Fruit fly (Drosophila melanogaster) whole organism, embryonic: Measurements from ENCODE around the gene CG4074.

ENCODE experiments used
- ATbp ChIP-seq: fragments of 200-800 bp; sonication (Bioruptor generic); optimal IDR thresholded peaks from 2 replicates; lab custom pipeline; 2017; ENCODE audit warnings: missing biosample characterization, mild to moderate bottlenecking, missing genetic modification characterization, missing genetic modification reagents
- Bdp1 ChIP-seq: fragments of 200-800 bp; sonication (Bioruptor generic); optimal IDR thresholded peaks from 3 replicates; lab custom pipeline; 2016; ENCODE audit warnings: missing biosample characterization, missing genetic modification characterization
- CG10543 ChIP-seq: fragments of 200-800 bp; sonication (Bioruptor generic); optimal IDR thresholded peaks from 3 replicates; lab custom pipeline; 2017; ENCODE audit warnings: missing biosample characterization, mild to moderate bottlenecking, missing genetic modification characterization, moderate library complexity
- CG11560 ChIP-seq: fragments of 200-800 bp; sonication (Bioruptor generic); IDR thresholded peaks from 3 replicates; pipeline ENCODE4 v1.3.6; 2022; ENCODE audit warnings: missing biosample characterization, missing genetic modification characterization
- CG1233 ChIP-seq: fragments of 200-800 bp; sonication (Bioruptor generic); optimal IDR thresholded peaks from 4 replicates; lab custom pipeline; 2018; ENCODE audit warnings: missing biosample characterization, mild to moderate bottlenecking, missing genetic modification characterization
- CG13775 ChIP-seq: fragments of 200-800 bp; sonication (Bioruptor generic); optimal IDR thresholded peaks from 3 replicates; lab custom pipeline; 2017; ENCODE audit warnings: missing biosample characterization, mild to moderate bottlenecking, missing genetic modification characterization
- CG14441 ChIP-seq: fragments of 200-800 bp; sonication (Bioruptor generic); IDR thresholded peaks from 2 replicates; pipeline ENCODE4 v1.3.6; 2022; ENCODE audit warnings: missing biosample characterization, missing genetic modification characterization
- CG14710 ChIP-seq: fragments of 200-800 bp; sonication (Bioruptor generic); optimal IDR thresholded peaks from 3 replicates; lab custom pipeline; 2019; ENCODE audit warnings: missing biosample characterization, mild to moderate bottlenecking, missing genetic modification characterization, moderate library complexity
- CG15479 ChIP-seq: fragments of 200-800 bp; sonication (Bioruptor generic); optimal IDR thresholded peaks from 3 replicates; lab custom pipeline; 2019; ENCODE audit warnings: missing biosample characterization, mild to moderate bottlenecking, missing genetic modification characterization, moderate library complexity
- CG17328 ChIP-seq: fragments of 200-800 bp; sonication (Bioruptor generic); IDR thresholded peaks from 2 replicates; pipeline ENCODE4 v1.3.6; 2022; ENCODE audit warnings: missing biosample characterization, missing genetic modification characterization
- CG18619 ChIP-seq: fragments of 200-800 bp; sonication (Bioruptor generic); optimal IDR thresholded peaks from 3 replicates; lab custom pipeline; 2017; ENCODE audit warnings: missing biosample characterization, mild to moderate bottlenecking, missing genetic modification characterization
- CG32767 ChIP-seq: fragments of 200-800 bp; sonication (Bioruptor generic); IDR thresholded peaks from 2 replicates; pipeline ENCODE4 v1.3.6; 2022; ENCODE audit warnings: missing biosample characterization, missing genetic modification characterization
- CG3407 ChIP-seq: fragments of 200-800 bp; sonication (Bioruptor generic); optimal IDR thresholded peaks from 2 replicates; lab custom pipeline; 2018; ENCODE audit warnings: missing biosample characterization, mild to moderate bottlenecking, missing genetic modification characterization
- CG4820 ChIP-seq: fragments of 200-800 bp; sonication (Bioruptor generic); optimal IDR thresholded peaks from 3 replicates; lab custom pipeline; 2016; ENCODE audit warnings: missing biosample characterization, missing genetic modification characterization
- CG6683 ChIP-seq: fragments of 200-800 bp; sonication (Bioruptor generic); optimal IDR thresholded peaks from 2 replicates; lab custom pipeline; 2017; ENCODE audit warnings: missing biosample characterization, mild to moderate bottlenecking, missing genetic modification characterization, missing genetic modification reagents
- CG6854 ChIP-seq: fragments of 200-800 bp; sonication (Bioruptor generic); optimal IDR thresholded peaks from 3 replicates; lab custom pipeline; 2017; ENCODE audit warnings: missing biosample characterization, mild to moderate bottlenecking, missing genetic modification characterization
- CG7271 ChIP-seq: fragments of 200-800 bp; sonication (Bioruptor generic); optimal IDR thresholded peaks from 2 replicates; lab custom pipeline; 2018; ENCODE audit warnings: missing biosample characterization, mild to moderate bottlenecking, missing genetic modification characterization, moderate library complexity
- D19A ChIP-seq: fragments of 200-800 bp; optimal IDR thresholded peaks from 3 replicates; lab custom pipeline; 2019; ENCODE audit warnings: missing biosample characterization, mild to moderate bottlenecking, missing genetic modification characterization, moderate library complexity
- Doc3 ChIP-seq: fragments of 200-800 bp; sonication (Bioruptor generic); IDR thresholded peaks from 3 replicates; pipeline ENCODE4 v1.3.6; 2022; ENCODE audit warnings: missing biosample characterization, missing genetic modification characterization; ENCODE audit not compliant: partially characterized antibody
- Drgx ChIP-seq: fragments of 200-800 bp; sonication (Bioruptor generic); IDR thresholded peaks from 2 replicates; pipeline ENCODE4 v1.3.6; 2022; ENCODE audit warnings: missing biosample characterization, missing genetic modification characterization
- Elba2 ChIP-seq: fragments of 200-800 bp; sonication (Bioruptor generic); optimal IDR thresholded peaks from 3 replicates; lab custom pipeline; 2016; ENCODE audit warnings: missing biosample characterization, missing genetic modification characterization
- HLH54F ChIP-seq: fragments of 200-800 bp; sonication (Bioruptor generic); optimal IDR thresholded peaks from 3 replicates; lab custom pipeline; 2016; ENCODE audit warnings: missing biosample characterization, missing genetic modification characterization
- Hey ChIP-seq: fragments of 200-800 bp; sonication (Bioruptor generic); optimal IDR thresholded peaks from 3 replicates; lab custom pipeline; 2018; ENCODE audit warnings: missing biosample characterization, mild to moderate bottlenecking, missing genetic modification characterization
- Hr78 ChIP-seq, 2 experiments: fragments of 200-800 bp in 1 of 2; fragments of >200 bp in 1 of 2; sonication (Bioruptor generic) in 1 of 2; optimal IDR thresholded peaks; 2 replicates each; lab custom pipeline; 2017 to 2019; ENCODE audit warnings: missing biosample characterization in 2 of 2, missing genetic modification characterization in 2 of 2, mild to moderate bottlenecking in 1 of 2, moderate library complexity in 1 of 2
- Hsf ChIP-seq: fragments of 200-800 bp; sonication (Bioruptor generic); optimal IDR thresholded peaks from 3 replicates; lab custom pipeline; 2016; ENCODE audit warnings: missing biosample characterization, missing genetic modification characterization
- Lhr ChIP-seq: fragments of 200-800 bp; sonication (Bioruptor generic); optimal IDR thresholded peaks from 3 replicates; lab custom pipeline; 2017; ENCODE audit warnings: mild to moderate bottlenecking, missing biosample characterization, missing genetic modification reagents, missing genetic modification characterization
- MTF-1 ChIP-seq: fragments of 200-800 bp; sonication (Bioruptor generic); optimal IDR thresholded peaks from 2 replicates; lab custom pipeline; 2018; ENCODE audit warnings: missing biosample characterization, mild to moderate bottlenecking, missing genetic modification characterization, borderline replicate concordance
- Rx ChIP-seq: fragments of 200-800 bp; sonication (Bioruptor generic); IDR thresholded peaks from 2 replicates; pipeline ENCODE4 v1.3.6; 2022; ENCODE audit warnings: missing biosample characterization, missing genetic modification characterization
- Side ChIP-seq: fragments of 200-800 bp; sonication (Bioruptor generic); optimal IDR thresholded peaks from 2 replicates; lab custom pipeline; 2016; ENCODE audit warnings: missing biosample characterization, missing genetic modification characterization
- Sry-δ ChIP-seq: fragments of 200-800 bp; sonication (Bioruptor generic); optimal IDR thresholded peaks from 2 replicates; lab custom pipeline; 2016; ENCODE audit warnings: missing biosample characterization, missing genetic modification characterization
- ap ChIP-seq: fragments of 200-800 bp; sonication (Bioruptor generic); IDR thresholded peaks from 2 replicates; pipeline ENCODE4 v1.3.6; 2022; ENCODE audit warnings: missing biosample characterization, missing genetic modification characterization
- bowl ChIP-seq: fragments of 200-800 bp; sonication (Bioruptor generic); IDR thresholded peaks from 2 replicates; pipeline ENCODE4 v1.3.6; 2022; ENCODE audit warnings: missing biosample characterization, missing genetic modification characterization
- br ChIP-seq: fragments of >200 bp; optimal IDR thresholded peaks from 2 replicates; lab custom pipeline; 2017
- cad ChIP-seq: fragments of >200 bp; optimal IDR thresholded peaks from 2 replicates; lab custom pipeline; 2017; ENCODE audit warnings: missing biosample characterization, missing genetic modification characterization
- crp ChIP-seq, 2 experiments: fragments of 200-800 bp; sonication (Bioruptor generic); optimal IDR thresholded peaks; 2 replicates in 1 of 2; 3 replicates in 1 of 2; lab custom pipeline; 2017; ENCODE audit warnings: missing biosample characterization in 2 of 2, missing genetic modification characterization in 2 of 2, mild to moderate bottlenecking in 1 of 2, moderate library complexity in 1 of 2
- hth ChIP-seq: fragments of >200 bp; optimal IDR thresholded peaks from 2 replicates; lab custom pipeline; 2017; ENCODE audit warnings: inconsistent platforms
- jumu ChIP-seq: fragments of 200-800 bp; sonication (Bioruptor generic); optimal IDR thresholded peaks from 3 replicates; lab custom pipeline; 2016; ENCODE audit warnings: missing biosample characterization, missing genetic modification characterization
- lab ChIP-seq: fragments of 200-800 bp; sonication (Bioruptor generic); optimal IDR thresholded peaks from 3 replicates; lab custom pipeline; 2017; ENCODE audit warnings: missing biosample characterization, missing genetic modification characterization, mild to moderate bottlenecking, moderate library complexity, missing genetic modification reagents
- mirr ChIP-seq: fragments of 200-800 bp; sonication (Bioruptor generic); optimal IDR thresholded peaks from 3 replicates; lab custom pipeline; 2018; ENCODE audit warnings: missing biosample characterization, mild to moderate bottlenecking, missing genetic modification characterization
- nerfin-2 ChIP-seq: fragments of 200-800 bp; sonication (Bioruptor generic); IDR thresholded peaks from 2 replicates; pipeline ENCODE4 v1.3.6; 2022; ENCODE audit warnings: missing biosample characterization, missing genetic modification characterization; ENCODE audit not compliant: partially characterized antibody
- oc ChIP-seq: fragments of 200-800 bp; sonication (Bioruptor generic); optimal IDR thresholded peaks from 2 replicates; lab custom pipeline; 2018; ENCODE audit warnings: missing biosample characterization, mild to moderate bottlenecking, missing genetic modification characterization, moderate library complexity
- phol ChIP-seq: fragments of 200-800 bp; sonication (Bioruptor generic); optimal IDR thresholded peaks from 3 replicates; lab custom pipeline; 2018; ENCODE audit warnings: missing biosample characterization, mild to moderate bottlenecking, missing genetic modification characterization, moderate library complexity
- sna ChIP-seq: fragments of 200-800 bp; sonication (Bioruptor generic); IDR thresholded peaks from 2 replicates; pipeline ENCODE4 v1.3.6; 2022; ENCODE audit warnings: missing biosample characterization, missing genetic modification characterization; ENCODE audit not compliant: partially characterized antibody
- tio ChIP-seq: fragments of 200-800 bp; sonication (Bioruptor generic); optimal IDR thresholded peaks from 2 replicates; lab custom pipeline; 2017; ENCODE audit warnings: missing biosample characterization, missing genetic modification characterization, inconsistent platforms
- tup ChIP-seq: fragments of 200-800 bp; sonication (Bioruptor generic); optimal IDR thresholded peaks from 2 replicates; lab custom pipeline; 2016; ENCODE audit warnings: missing biosample characterization, mild to moderate bottlenecking, missing genetic modification characterization, moderate library complexity
- unpg ChIP-seq: fragments of 200-800 bp; sonication (Bioruptor generic); optimal IDR thresholded peaks from 3 replicates; lab custom pipeline; 2018; ENCODE audit warnings: missing biosample characterization, mild to moderate bottlenecking, missing genetic modification characterization, moderate library complexity
- vfl ChIP-seq: fragments of 200-800 bp; sonication (Bioruptor generic); optimal IDR thresholded peaks from 2 replicates; lab custom pipeline; 2016; ENCODE audit warnings: missing biosample characterization, missing genetic modification characterization
- zen ChIP-seq: fragments of 200-800 bp; sonication (Bioruptor generic); optimal IDR thresholded peaks from 3 replicates; lab custom pipeline; 2018; ENCODE audit warnings: missing biosample characterization, mild to moderate bottlenecking, missing genetic modification characterization, moderate library complexity

Gene CG4074

dm6 chr3L:20778224-20779063 is 9.1 kb upstream of the CG4074 start, which contains the start of the genes Pex16 and Pex14 (continued):
- TF ChIP-seq Hr78 (GFP tag; optimal IDR thresholded peaks at IDR 0.05; lab: Kevin White, UChicago) (no peak), tio (GFP tag; lab: Kevin White, UChicago) (no peak), Elba2 (GFP tag; lab: Kevin White, UChicago) (no peak), CG14710 (tag; lab: Kevin White, UChicago) (peak; percentile 61), Doc3 (no peak), CG17328 (peak; percentile 72), cad (no peak), br (lab: Kevin White, UChicago) (no peak), CG18619 (GFP tag; lab: Kevin White, UChicago) (peak; percentile 69), oc (tag; lab: Kevin White, UChicago) (no peak), CG6854 (GFP tag; lab: Kevin White, UChicago) (no peak), CG3407 (no peak), CG10543 (GFP tag; lab: Kevin White, UChicago) (peak; percentile 65), Hey (tag; lab: Kevin White, UChicago) (no peak), zen (peak; percentile 49), Side (GFP tag; lab: Kevin White, UChicago) (peak; percentile 68), unpg (GFP tag; lab: Kevin White, UChicago) (peak; percentile 62), HLH54F (GFP tag; lab: Kevin White, UChicago) (peak; percentile 77), ATbp (no peak), Bdp1 (GFP tag; lab: Kevin White, UChicago) (peak; percentile 31), CG1233 (peak; percentile 57), CG7271 (tag; lab: Kevin White, UChicago) (no peak), Drgx (GFP tag; lab: Robert Waterston, UW) (peak; percentile 57), CG14441 (GFP tag; lab: Robert Waterston, UW) (peak; percentile 76), sna (no peak), hth (lab: Kevin White, UChicago) (no peak), Sry-δ (GFP tag; lab: Kevin White, UChicago) (peak; percentile 44), CG6683 (GFP tag; lab: Kevin White, UChicago) (no peak), Rx (peak; percentile 41; the same call in 1 of the 2 replicates), CG32767 (GFP tag; lab: Robert Waterston, UW) (0 out of 2 replicates have a peak, but pooled peaks have one; percentile 44), nerfin-2 (no peak), mirr (GFP tag; lab: Kevin White, UChicago) (no peak), vfl (GFP tag; lab: Kevin White, UChicago) (peak; percentile 65), CG15479 (GFP tag; lab: Kevin White, UChicago) (no peak), tup (GFP tag; lab: Kevin White, UChicago) (no peak), bowl (GFP tag; lab: Robert Waterston, UW) (no peak), Hsf (GFP tag; lab: Kevin White, UChicago) (peak; percentile 82), CG11560 (tag; lab: Robert Waterston, UW) (peak; percentile 46; the same call in 1 of the 3 replicates), ap (peak; percentile 34; the same call in 1 of the 2 replicates), CG4820 (GFP tag; lab: Kevin White, UChicago) (peak; percentile 45), jumu (GFP tag; lab: Kevin White, UChicago) (peak; percentile 69), Lhr (GFP tag; lab: Kevin White, UChicago) (peak; percentile 28), phol (tag; lab: Kevin White, UChicago) (peak; percentile 80), lab (GFP tag; lab: Kevin White, UChicago) (peak; percentile 64), crp (GFP tag; optimal IDR thresholded peaks at IDR 0.05; lab: Kevin White, UChicago) (peak in 1 of 2 experiments; percentile 27), CG13775 (GFP tag; lab: Kevin White, UChicago) (peak; percentile 75), D19A (tag; lab: Kevin White, UChicago) (no peak), MTF-1 (GFP tag; lab: Kevin White, UChicago) (no peak)
